Fruit fly (Drosophila melanogaster): ENCODE results near the gene PGRP-SA.
A peak's percentile ranks its signal among the peaks of the same experiment; 100 is the strongest.

Gene PGRP-SA

dm6 chrX:11520209-11520608, 41.2 kb upstream of the PGRP-SA start:
- TF ChIP-seq H15 (GFP tag; IDR thresholded peaks at IDR 0.05) (no peak), CG15479 (GFP tag; optimal IDR thresholded peaks at IDR 0.05) (peak; percentile 48), mam (GFP tag; optimal IDR thresholded peaks at IDR 0.05) (no peak), slp2 (GFP tag; optimal IDR thresholded peaks at IDR 0.05) (no peak), CG6272 (GFP tag; IDR thresholded peaks at IDR 0.05) (no peak), vvl (GFP tag; IDR thresholded peaks at IDR 0.05) (peak; percentile 10; the same call in 1 of the 2 replicates), Ets65A (GFP tag) (peak; percentile 64), CG13296 (GFP tag; optimal IDR thresholded peaks at IDR 0.05) (no peak), knrl (GFP tag; IDR thresholded peaks at IDR 0.05; ENCODE audit: partially characterized antibody) (no peak), danr (GFP tag; IDR thresholded peaks at IDR 0.05) (no peak), seq (GFP tag; IDR thresholded peaks at IDR 0.05) (no peak), MESR4 (GFP tag; optimal IDR thresholded peaks at IDR 0.05) (no peak), cg (GFP tag; optimal IDR thresholded peaks at IDR 0.05) (peak; percentile 61), CTCF (GFP tag; optimal IDR thresholded peaks at IDR 0.05) (peak; percentile 11), CG13624 (GFP tag; optimal IDR thresholded peaks at IDR 0.05) (no peak), rib (GFP tag; IDR thresholded peaks at IDR 0.05) (no peak), NC2α (GFP tag; optimal IDR thresholded peaks at IDR 0.05) (no peak), Meics (GFP tag; optimal IDR thresholded peaks at IDR 0.05) (no peak), NfI (GFP tag; optimal IDR thresholded peaks at IDR 0.05) (no peak), pita (GFP tag; optimal IDR thresholded peaks at IDR 0.05) (peak; percentile 14), peb (GFP tag; IDR thresholded peaks at IDR 0.05) (no peak), sens-2 (GFP tag; IDR thresholded peaks at IDR 0.05) (no peak), exex (tag; optimal IDR thresholded peaks at IDR 0.05) (no peak), Adf1 (GFP tag; IDR thresholded peaks at IDR 0.05) (no peak), CG33557 (GFP tag; optimal IDR thresholded peaks at IDR 0.05) (no peak), Hr78 (GFP tag; optimal IDR thresholded peaks at IDR 0.05) (peak in 1 of 2 experiments; percentile 46), Pdp1 (GFP tag; optimal IDR thresholded peaks at IDR 0.05) (peak in 1 of 2 experiments; percentile 32), CG6654 (GFP tag; optimal IDR thresholded peaks at IDR 0.05) (no peak), Med (GFP tag) (peak; percentile 65), lola (GFP tag; optimal IDR thresholded peaks at IDR 0.05) (no peak), shn (GFP tag; optimal IDR thresholded peaks at IDR 0.05) (no peak), CG9215 (GFP tag; IDR thresholded peaks at IDR 0.05) (no peak), dmrt11E (tag; optimal IDR thresholded peaks at IDR 0.05) (no peak), bbx (GFP tag; IDR thresholded peaks at IDR 0.05; ENCODE audit: partially characterized antibody) (peak; percentile 14; the same call in 1 of the 2 replicates), CG2199 (GFP tag; IDR thresholded peaks at IDR 0.05) (peak; percentile 36; the same call in 1 of the 3 replicates)

dm6 chrX:11521561-11522546, 39.6 kb upstream of the PGRP-SA start:
- TF ChIP-seq bcd (GFP tag; optimal IDR thresholded peaks at IDR 0.05) = peak; percentile 33
- TF ChIP-seq so (GFP tag; IDR thresholded peaks at IDR 0.05) = peak; percentile 72; the same call in 1 of the 3 replicates
- TF ChIP-seq Hmx (GFP tag; optimal IDR thresholded peaks at IDR 0.05) = no peak
- no peak for TF ChIP-seq ro (GFP tag; IDR thresholded peaks at IDR 0.05)
- TF ChIP-seq psq (GFP tag; optimal IDR thresholded peaks at IDR 0.05) = peak; percentile 30
- no peak for TF ChIP-seq CG33213 (GFP tag; optimal IDR thresholded peaks at IDR 0.05)
- peak; percentile 30 for TF ChIP-seq lilli (GFP tag; optimal IDR thresholded peaks at IDR 0.05)
- no peak for TF ChIP-seq her (GFP tag; optimal IDR thresholded peaks at IDR 0.05)
- TF ChIP-seq NC2α (GFP tag; optimal IDR thresholded peaks at IDR 0.05) = no peak
- no peak for TF ChIP-seq CG10959 (GFP tag; IDR thresholded peaks at IDR 0.05)
- TF ChIP-seq Abd-B (GFP tag; optimal IDR thresholded peaks at IDR 0.05) = peak; percentile 50
- no peak for TF ChIP-seq CG10431 (GFP tag; optimal IDR thresholded peaks at IDR 0.05)
- TF ChIP-seq abd-A (tag; optimal IDR thresholded peaks at IDR 0.05) = no peak
- peak; percentile 57 for TF ChIP-seq CG12155 (GFP tag; optimal IDR thresholded peaks at IDR 0.05)
- no peak for TF ChIP-seq gfzf (GFP tag; optimal IDR thresholded peaks at IDR 0.05)
- TF ChIP-seq CG9817 (tag; optimal IDR thresholded peaks at IDR 0.05) = peak; percentile 42
- no peak for TF ChIP-seq CG3995 (GFP tag; optimal IDR thresholded peaks at IDR 0.05)
